Worm (Caenorhabditis elegans): ENCODE data around the gene nhr-148.

DNA sequence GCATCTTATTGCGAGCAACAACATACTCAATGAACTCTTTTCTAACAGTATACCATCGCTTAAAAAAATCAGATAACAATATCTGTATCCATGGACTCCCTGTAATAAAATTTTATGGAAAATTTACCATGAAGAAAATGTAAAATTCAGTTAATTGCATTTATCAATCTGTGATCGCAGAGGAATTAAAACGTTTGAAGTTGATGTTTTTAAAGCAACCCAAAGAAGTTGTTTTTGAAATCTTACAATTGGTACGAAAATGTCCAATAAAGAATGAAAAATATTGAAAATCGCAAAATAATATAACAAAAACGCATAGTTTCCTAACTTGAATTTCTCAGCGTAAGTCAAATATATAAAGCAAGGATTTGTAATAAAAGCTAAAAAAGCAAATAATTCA is 44.7 kb upstream of the nhr-148 start, which contains the start of gene srj-32:
- TF ChIP-seq ztf-28 (GFP tag; IDR thresholded peaks at IDR 0.05) (no peak), F33H1.4 (GFP tag; IDR thresholded peaks at IDR 0.05) (no peak), ceh-100 (GFP tag; IDR thresholded peaks at IDR 0.05) (no peak), akir-1 (GFP tag; optimal IDR thresholded peaks at IDR 0.05) (no peak), ztf-22 (GFP tag; optimal IDR thresholded peaks at IDR 0.05) (no peak), unc-62 (GFP tag; optimal IDR thresholded peaks at IDR 0.05) (no peak), lsl-1 (GFP tag; optimal IDR thresholded peaks at IDR 0.05) (no peak), madf-6 (GFP tag; IDR thresholded peaks at IDR 0.05) (no peak), snpc-4 (GFP tag; optimal IDR thresholded peaks at IDR 0.05) (no peak), snpc-4 (tag; optimal IDR thresholded peaks at IDR 0.05) (no peak), K12H6.12 (tag; optimal IDR thresholded peaks at IDR 0.05) (no peak), ama-1 (optimal IDR thresholded peaks at IDR 0.05) (no peak), ama-1 (GFP tag; optimal IDR thresholded peaks at IDR 0.05) (no peak), egrh-3 (GFP tag; IDR thresholded peaks at IDR 0.05) (no peak), nhr-80 (tag; optimal IDR thresholded peaks at IDR 0.05) (no peak)

Data from whole organism, young adult.